Worm (Caenorhabditis elegans) whole organism, early embryonic: ENCODE measurements around the gene Y54G11A.1.

ENCODE experiments used
- B0310.2 ChIP-seq: sonication (generic microtip); optimal IDR thresholded peaks from 2 replicates; lab custom pipeline; 2016; ENCODE audit warnings: mild to moderate bottlenecking, missing genetic modification characterization, missing compliant biosample characterization
- F13C5.2 ChIP-seq: sonication (generic microtip); optimal IDR thresholded peaks from 2 replicates; lab custom pipeline; 2017; ENCODE audit warnings: mild to moderate bottlenecking, missing genetic modification characterization, inconsistent platforms, missing compliant biosample characterization
- aly-1 ChIP-seq: sonication (generic microtip); optimal IDR thresholded peaks from 2 replicates; lab custom pipeline; 2016; ENCODE audit warnings: missing genetic modification characterization, missing compliant biosample characterization
- ama-1 ChIP-seq: fragments of 150-350 bp; optimal IDR thresholded peaks from 2 replicates; lab custom pipeline; 2014
- ceh-36 ChIP-seq: sonication (generic microtip); optimal IDR thresholded peaks from 2 replicates; lab custom pipeline; 2016; ENCODE audit warnings: missing genetic modification characterization, inconsistent platforms, missing compliant biosample characterization
- ets-7 ChIP-seq: sonication (generic microtip); optimal IDR thresholded peaks from 2 replicates; lab custom pipeline; 2016; ENCODE audit warnings: missing genotype, missing genetic modification characterization, missing compliant biosample characterization
- flt-1 ChIP-seq: fragments of 200-800 bp; sonication (Bioruptor generic); IDR thresholded peaks from 2 replicates; pipeline ENCODE4 v1.3.6; 2022; ENCODE audit warnings: missing genetic modification characterization, missing compliant biosample characterization
- hmbx-1 ChIP-seq: sonication (generic microtip); optimal IDR thresholded peaks from 2 replicates; lab custom pipeline; 2016; ENCODE audit warnings: mild to moderate bottlenecking, missing genetic modification characterization, missing compliant biosample characterization
- pes-1 ChIP-seq: fragments of 200-800 bp; sonication (Bioruptor generic); IDR thresholded peaks from 2 replicates; pipeline ENCODE4 v1.3.6; 2022; ENCODE audit warnings: missing genetic modification reagents, missing genetic modification characterization, missing compliant biosample characterization
- scrt-1 ChIP-seq: fragments of 200-800 bp; sonication (Bioruptor generic); IDR thresholded peaks from 2 replicates; pipeline ENCODE4 v1.3.6; 2022; ENCODE audit warnings: missing genetic modification characterization, missing compliant biosample characterization
- sea-1 ChIP-seq: fragments of 200-800 bp; sonication (Bioruptor generic); conservative IDR thresholded peaks from 2 replicates; pipeline ENCODE4 v1.3.6; 2022; ENCODE audit warnings: missing genetic modification characterization, missing compliant biosample characterization
- tbx-11 ChIP-seq: fragments of 200-800 bp; sonication (Bioruptor generic); IDR thresholded peaks from 2 replicates; pipeline ENCODE4 v1.3.6; 2022; ENCODE audit warnings: missing genetic modification characterization, missing compliant biosample characterization
- tra-4 ChIP-seq: sonication (generic microtip); optimal IDR thresholded peaks from 2 replicates; lab custom pipeline; 2017; ENCODE audit warnings: missing genetic modification characterization, missing compliant biosample characterization

ce11 chrII:14287277-14287676, 18.3 kb upstream of the Y54G11A.1 start, which contains the start of gene srh-41:
- TF ChIP-seq ama-1 = no peak
- no peak for TF ChIP-seq flt-1
- no peak for TF ChIP-seq scrt-1
- no peak for TF ChIP-seq pes-1 (GFP tag; lab: Robert Waterston, UW)
- no peak for TF ChIP-seq F13C5.2
- no peak for TF ChIP-seq ceh-36 (tag; lab: Kevin White, UChicago)
- TF ChIP-seq hmbx-1 = no peak
- no peak for TF ChIP-seq ets-7
- TF ChIP-seq tra-4 (tag; lab: Kevin White, UChicago) = no peak
- no peak for TF ChIP-seq B0310.2 (tag; lab: Kevin White, UChicago)
- no peak for TF ChIP-seq tbx-11 (GFP tag; lab: Robert Waterston, UW)
- TF ChIP-seq aly-1 = no peak
- TF ChIP-seq sea-1 (GFP tag; lab: Robert Waterston, UW) = no peak
